Worm (Caenorhabditis elegans): ENCODE results near the gene clec-151.

ce11 chrIII:4656415-4656814, 28.1 kb downstream of the clec-151 start:
- TF ChIP-seq unc-62 (GFP tag; optimal IDR thresholded peaks at IDR 0.05) (no peak), atf-7 (tag; optimal IDR thresholded peaks at IDR 0.05) (no peak), nfya-2 (GFP tag; IDR thresholded peaks at IDR 0.05) (no peak), B0035.1 (tag; optimal IDR thresholded peaks at IDR 0.05) (no peak), hlh-12 (tag; optimal IDR thresholded peaks at IDR 0.05) (no peak), ets-4 (GFP tag; optimal IDR thresholded peaks at IDR 0.05) (no peak), dpff-1 (tag; optimal IDR thresholded peaks at IDR 0.05) (no peak), somi-1 (GFP tag; optimal IDR thresholded peaks at IDR 0.05) (no peak), B0261.1 (tag; optimal IDR thresholded peaks at IDR 0.05) (no peak), hsf-1 (GFP tag; IDR thresholded peaks at IDR 0.05) (no peak), ceh-100 (GFP tag; IDR thresholded peaks at IDR 0.05) (no peak)

Measured in whole organism, young adult.